Worm (Caenorhabditis elegans): Measurements from ENCODE around the gene tdo-2.

The tdo-2 gene

ce11 chrIII:5943368-5944180 is 23.8 kb upstream of the tdo-2 start (continued):
- TF ChIP-seq F16B12.6 (tag; optimal IDR thresholded peaks at IDR 0.05) = no peak
- no peak for TF ChIP-seq sox-4 (tag; optimal IDR thresholded peaks at IDR 0.05)
- no peak for TF ChIP-seq dpl-1 (GFP tag; optimal IDR thresholded peaks at IDR 0.05)
- TF ChIP-seq unc-130 (tag; optimal IDR thresholded peaks at IDR 0.05) = no peak
- peak; percentile 67 for TF ChIP-seq hpl-2 (GFP tag; optimal IDR thresholded peaks at IDR 0.05)
- peak; percentile 98 for TF ChIP-seq aly-2 (tag; optimal IDR thresholded peaks at IDR 0.05)
- no peak for TF ChIP-seq fkh-10 (GFP tag; optimal IDR thresholded peaks at IDR 0.05)
- TF ChIP-seq nhr-85 (tag) = peak; percentile 48
- no peak for TF ChIP-seq isw-1 (GFP tag; IDR thresholded peaks at IDR 0.05)
- no peak for TF ChIP-seq sptf-1 (tag; optimal IDR thresholded peaks at IDR 0.05)
- TF ChIP-seq pax-3 (tag; optimal IDR thresholded peaks at IDR 0.05) = no peak
- no peak for TF ChIP-seq mab-9 (GFP tag; IDR thresholded peaks at IDR 0.05)
- TF ChIP-seq nhr-76 (tag; optimal IDR thresholded peaks at IDR 0.05) = no peak
- TF ChIP-seq snu-23 (GFP tag; optimal IDR thresholded peaks at IDR 0.05) = peak; percentile 27
- TF ChIP-seq lin-14 (GFP tag; optimal IDR thresholded peaks at IDR 0.05) = peak; percentile 25
- no peak for TF ChIP-seq lin-15B (tag; optimal IDR thresholded peaks at IDR 0.05)
- no peak for TF ChIP-seq Y116A8C.19 (tag; optimal IDR thresholded peaks at IDR 0.05; ENCODE audit: borderline replicate concordance)
- no peak for TF ChIP-seq ceh-63 (GFP tag; optimal IDR thresholded peaks at IDR 0.05)
- TF ChIP-seq lin-35 (GFP tag; optimal IDR thresholded peaks at IDR 0.05) = peak in 1 of 2 experiments; percentile 45
- no peak for TF ChIP-seq fos-1 (tag; optimal IDR thresholded peaks at IDR 0.05)
- no peak for TF ChIP-seq C16A3.4 (tag; optimal IDR thresholded peaks at IDR 0.05)
- no peak for TF ChIP-seq lin-13 (GFP tag; optimal IDR thresholded peaks at IDR 0.05)
- TF ChIP-seq ets-5 (GFP tag; IDR thresholded peaks at IDR 0.05) = no peak
- TF ChIP-seq elt-3 (tag; optimal IDR thresholded peaks at IDR 0.05) = no peak
- TF ChIP-seq sup-37 (GFP tag; optimal IDR thresholded peaks at IDR 0.05) = no peak
- TF ChIP-seq grh-1 (GFP tag; IDR thresholded peaks at IDR 0.05) = peak; percentile 35; the same call in 1 of the 2 replicates
- peak; percentile 93 for TF ChIP-seq ama-1 (optimal IDR thresholded peaks at IDR 0.05)
- TF ChIP-seq pqm-1 (tag; optimal IDR thresholded peaks at IDR 0.05) = no peak
- no peak for TF ChIP-seq mep-1 (tag; optimal IDR thresholded peaks at IDR 0.05)
- TF ChIP-seq ztf-4 (tag; optimal IDR thresholded peaks at IDR 0.05) = peak; percentile 22
- TF ChIP-seq lir-3 (tag; optimal IDR thresholded peaks at IDR 0.05; ENCODE audit: poor library complexity) = peak; percentile 57
- TF ChIP-seq ceh-88 (GFP tag; IDR thresholded peaks at IDR 0.05) = no peak
- TF ChIP-seq lin-39 (tag; optimal IDR thresholded peaks at IDR 0.05) = no peak

DNA sequence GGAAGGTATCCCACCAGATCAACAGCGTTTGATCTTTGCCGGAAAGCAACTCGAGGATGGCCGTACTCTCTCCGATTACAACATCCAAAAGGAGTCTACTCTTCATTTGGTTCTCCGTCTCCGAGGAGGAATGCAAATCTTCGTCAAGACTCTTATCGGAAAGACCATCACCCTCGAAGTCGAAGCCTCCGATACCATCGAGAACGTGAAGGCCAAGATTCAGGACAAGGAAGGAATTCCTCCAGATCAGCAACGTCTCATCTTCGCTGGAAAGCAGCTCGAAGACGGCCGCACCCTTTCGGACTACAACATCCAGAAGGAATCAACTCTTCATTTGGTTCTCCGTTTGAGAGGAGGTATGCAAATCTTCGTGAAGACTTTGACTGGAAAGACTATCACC is 22.3 kb upstream of the tdo-2 start:
- no peak for TF ChIP-seq efl-1 (optimal IDR thresholded peaks at IDR 0.05)
- no peak for TF ChIP-seq efl-1 (GFP tag; optimal IDR thresholded peaks at IDR 0.05 in 1 of 2)
- TF ChIP-seq nhr-20 (tag; optimal IDR thresholded peaks at IDR 0.05) = no peak
- peak; percentile 5 for TF ChIP-seq lin-14 (GFP tag; optimal IDR thresholded peaks at IDR 0.05)
- TF ChIP-seq C34B4.2 (tag; optimal IDR thresholded peaks at IDR 0.05) = no peak
- TF ChIP-seq swsn-7 (tag; optimal IDR thresholded peaks at IDR 0.05) = no peak
- TF ChIP-seq hpl-2 (GFP tag; optimal IDR thresholded peaks at IDR 0.05) = no peak
- no peak for TF ChIP-seq egl-27 (tag; optimal IDR thresholded peaks at IDR 0.05)
- TF ChIP-seq pqm-1 (tag; optimal IDR thresholded peaks at IDR 0.05) = no peak
- no peak for TF ChIP-seq vab-15 (tag; optimal IDR thresholded peaks at IDR 0.05)
- TF ChIP-seq nhr-85 (tag) = peak; percentile 63

DNA sequence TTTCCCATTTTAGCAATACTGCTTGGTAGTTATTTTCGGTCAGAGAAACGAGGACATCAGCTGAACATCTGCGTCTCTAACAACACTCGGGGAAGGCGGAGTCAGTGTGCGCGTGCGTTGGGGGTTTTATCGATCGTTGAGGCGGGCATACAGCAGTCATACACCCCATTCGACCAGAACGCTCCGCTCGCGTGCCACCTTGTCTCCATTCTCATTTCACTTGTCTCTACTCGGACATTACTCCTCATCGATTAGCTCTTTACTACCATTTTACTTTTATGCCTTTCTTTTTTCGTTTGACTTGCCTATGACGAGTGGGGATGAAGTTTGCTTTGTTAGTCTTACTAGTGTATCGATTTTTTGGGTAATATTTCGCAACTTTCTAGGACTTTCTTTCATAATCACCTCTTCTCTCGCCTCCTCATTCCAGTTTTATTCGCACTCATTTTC is 20.8 kb upstream of the tdo-2 start:
- peak; percentile 81 for TF ChIP-seq snu-23 (GFP tag; optimal IDR thresholded peaks at IDR 0.05)
- TF ChIP-seq nhr-71 (tag; optimal IDR thresholded peaks at IDR 0.05) = peak; percentile 71
- TF ChIP-seq fkh-4 (tag; optimal IDR thresholded peaks at IDR 0.05; ENCODE audit: borderline replicate concordance) = no peak
- peak in 1 of 6 experiments; percentile 7 for TF ChIP-seq elt-3 (tag; optimal IDR thresholded peaks at IDR 0.05)
- TF ChIP-seq dpl-1 (GFP tag; optimal IDR thresholded peaks at IDR 0.05) = peak; percentile 1 to 33 (median 24)
- TF ChIP-seq lin-15B (tag; optimal IDR thresholded peaks at IDR 0.05) = no peak
- peak in 1 of 3 experiments; percentile 67 for TF ChIP-seq ceh-82 (tag; optimal IDR thresholded peaks at IDR 0.05)
- TF ChIP-seq lin-35 (GFP tag; optimal IDR thresholded peaks at IDR 0.05) = peak; percentile 48 to 75
- TF ChIP-seq lin-14 (GFP tag; optimal IDR thresholded peaks at IDR 0.05) = peak; percentile 84
- peak; percentile 14 for TF ChIP-seq nhr-237 (tag; optimal IDR thresholded peaks at IDR 0.05)
- TF ChIP-seq C16A3.4 (tag; optimal IDR thresholded peaks at IDR 0.05) = peak; percentile 55
- TF ChIP-seq lir-3 (tag; optimal IDR thresholded peaks at IDR 0.05; ENCODE audit: poor library complexity) = peak; percentile 45
- peak; percentile 68 for TF ChIP-seq aly-2 (tag; optimal IDR thresholded peaks at IDR 0.05)
- peak in 1 of 2 experiments; percentile 38 for TF ChIP-seq ztf-11 (tag; optimal IDR thresholded peaks at IDR 0.05)
- peak; percentile 49 for TF ChIP-seq nhr-47 (tag; optimal IDR thresholded peaks at IDR 0.05)
- peak; percentile 15 for TF ChIP-seq ceh-8 (GFP tag; optimal IDR thresholded peaks at IDR 0.05)
- peak; percentile 24 for TF ChIP-seq F16B12.6 (tag; optimal IDR thresholded peaks at IDR 0.05)
- TF ChIP-seq alr-1 (tag; optimal IDR thresholded peaks at IDR 0.05; ENCODE audit: borderline replicate concordance) = no peak

All from whole organism, L1 larva.